Fruit fly (Drosophila melanogaster) whole organism, embryonic: Measurements from ENCODE around the gene CG31687.

Source experiments
- Ada2b ChIP-seq: fragments of 200-800 bp; sonication (Bioruptor generic); IDR thresholded peaks from 2 replicates; pipeline ENCODE4 v1.3.6; 2022; ENCODE audit warnings: missing biosample characterization, missing genetic modification characterization
- Blimp-1 ChIP-seq: fragments of 200-800 bp; sonication (Bioruptor generic); optimal IDR thresholded peaks from 3 replicates; lab custom pipeline; 2018; ENCODE audit warnings: missing biosample characterization, missing genetic modification characterization, mild to moderate bottlenecking, moderate library complexity, missing genetic modification reagents
- CG10462 ChIP-seq: fragments of 200-800 bp; sonication (Bioruptor generic); optimal IDR thresholded peaks from 2 replicates; lab custom pipeline; 2016; ENCODE audit warnings: missing biosample characterization, missing genetic modification characterization
- CG12659 ChIP-seq: fragments of 200-800 bp; sonication (Bioruptor generic); optimal IDR thresholded peaks from 3 replicates; lab custom pipeline; 2017; ENCODE audit warnings: mild to moderate bottlenecking, missing biosample characterization, missing genetic modification reagents, missing genetic modification characterization
- CG15011 ChIP-seq: fragments of 200-800 bp; sonication (Bioruptor generic); optimal IDR thresholded peaks from 3 replicates; lab custom pipeline; 2018; ENCODE audit warnings: missing biosample characterization, mild to moderate bottlenecking, missing genetic modification characterization
- CG15479 ChIP-seq: fragments of 200-800 bp; sonication (Bioruptor generic); optimal IDR thresholded peaks from 3 replicates; lab custom pipeline; 2019; ENCODE audit warnings: missing biosample characterization, mild to moderate bottlenecking, missing genetic modification characterization, moderate library complexity
- CG15601 ChIP-seq: fragments of 200-800 bp; sonication (Bioruptor generic); optimal IDR thresholded peaks from 3 replicates; lab custom pipeline; 2019; ENCODE audit warnings: missing biosample characterization, mild to moderate bottlenecking, missing genetic modification characterization, moderate library complexity
- CG17385 ChIP-seq: fragments of 200-800 bp; sonication (Bioruptor generic); optimal IDR thresholded peaks from 3 replicates; lab custom pipeline; 2018; ENCODE audit warnings: missing biosample characterization, mild to moderate bottlenecking, missing genetic modification characterization
- CG17912 ChIP-seq: fragments of 200-800 bp; sonication (Bioruptor generic); optimal IDR thresholded peaks from 2 replicates; lab custom pipeline; 2018; ENCODE audit warnings: missing biosample characterization, mild to moderate bottlenecking, missing genetic modification characterization
- CG18764 ChIP-seq: fragments of 200-800 bp; sonication (Bioruptor generic); optimal IDR thresholded peaks from 3 replicates; lab custom pipeline; 2016; ENCODE audit warnings: missing biosample characterization, missing genetic modification characterization
- CG3065 ChIP-seq: fragments of 200-800 bp; sonication (Bioruptor generic); optimal IDR thresholded peaks from 2 replicates; lab custom pipeline; 2016; ENCODE audit warnings: missing biosample characterization, missing genetic modification characterization
- CG32532 ChIP-seq: fragments of 200-800 bp; sonication (Bioruptor generic); IDR thresholded peaks from 2 replicates; pipeline ENCODE4 v1.3.6; 2022; ENCODE audit warnings: missing biosample characterization, missing genetic modification characterization
- CG3281 ChIP-seq: fragments of 200-800 bp; sonication (Bioruptor generic); optimal IDR thresholded peaks from 3 replicates; lab custom pipeline; 2017; ENCODE audit warnings: missing biosample characterization, mild to moderate bottlenecking, missing genetic modification characterization
- CG34224 ChIP-seq: fragments of 200-800 bp; sonication (Bioruptor generic); IDR thresholded peaks from 3 replicates; pipeline ENCODE4 v1.3.6; 2022; ENCODE audit warnings: missing biosample characterization, missing genetic modification characterization; ENCODE audit not compliant: partially characterized antibody
- CG3838 ChIP-seq: fragments of 200-800 bp; sonication (Bioruptor generic); optimal IDR thresholded peaks from 3 replicates; lab custom pipeline; 2016; ENCODE audit warnings: missing biosample characterization, missing genetic modification characterization
- CG4424 ChIP-seq: fragments of 200-800 bp; sonication (Bioruptor generic); optimal IDR thresholded peaks from 3 replicates; lab custom pipeline; 2016; ENCODE audit warnings: missing biosample characterization, missing genetic modification characterization
- CG6765 ChIP-seq: fragments of 200-800 bp; sonication (Bioruptor generic); optimal IDR thresholded peaks from 3 replicates; lab custom pipeline; 2017; ENCODE audit warnings: missing biosample characterization, mild to moderate bottlenecking, missing genetic modification characterization
- CG6813 ChIP-seq: fragments of 200-800 bp; sonication (Bioruptor generic); optimal IDR thresholded peaks from 2 replicates; lab custom pipeline; 2017; ENCODE audit warnings: missing biosample characterization, missing genetic modification characterization, mild to moderate bottlenecking, moderate library complexity, missing genetic modification reagents
- CG8089 ChIP-seq: fragments of 200-800 bp; sonication (Bioruptor generic); optimal IDR thresholded peaks from 3 replicates; lab custom pipeline; 2016; ENCODE audit warnings: missing biosample characterization, missing genetic modification characterization
- CG9817 ChIP-seq: fragments of 200-800 bp; sonication (Bioruptor generic); optimal IDR thresholded peaks from 2 replicates; lab custom pipeline; 2018; ENCODE audit warnings: missing biosample characterization, mild to moderate bottlenecking, missing genetic modification characterization, moderate library complexity
- CrebB ChIP-seq: fragments of 200-800 bp; sonication (Bioruptor generic); optimal IDR thresholded peaks from 3 replicates; lab custom pipeline; 2018; ENCODE audit warnings: missing biosample characterization, mild to moderate bottlenecking, missing genetic modification characterization
- Doc3 ChIP-seq: fragments of 200-800 bp; sonication (Bioruptor generic); IDR thresholded peaks from 3 replicates; pipeline ENCODE4 v1.3.6; 2022; ENCODE audit warnings: missing biosample characterization, missing genetic modification characterization; ENCODE audit not compliant: partially characterized antibody
- Hsf ChIP-seq: fragments of 200-800 bp; sonication (Bioruptor generic); optimal IDR thresholded peaks from 3 replicates; lab custom pipeline; 2016; ENCODE audit warnings: missing biosample characterization, missing genetic modification characterization
- Jarid2 ChIP-seq: fragments of 200-800 bp; sonication (Bioruptor generic); optimal IDR thresholded peaks from 3 replicates; lab custom pipeline; 2017; ENCODE audit warnings: mild to moderate bottlenecking, missing biosample characterization, missing genetic modification reagents, missing genetic modification characterization
- Lpt ChIP-seq: fragments of >200 bp; optimal IDR thresholded peaks from 2 replicates; lab custom pipeline; 2018; ENCODE audit warnings: missing biosample characterization, missing genetic modification characterization
- Myb ChIP-seq: fragments of 200-800 bp; sonication (Bioruptor generic); optimal IDR thresholded peaks from 2 replicates; lab custom pipeline; 2016; ENCODE audit warnings: missing biosample characterization, missing genetic modification characterization
- Nf-YB ChIP-seq: fragments of 200-800 bp; sonication (Bioruptor generic); optimal IDR thresholded peaks from 3 replicates; lab custom pipeline; 2019; ENCODE audit warnings: missing biosample characterization, mild to moderate bottlenecking, missing genetic modification characterization, moderate library complexity
- NfI ChIP-seq: fragments of 200-800 bp; sonication (Bioruptor generic); optimal IDR thresholded peaks from 3 replicates; lab custom pipeline; 2018; ENCODE audit warnings: missing biosample characterization, mild to moderate bottlenecking, missing genetic modification characterization, moderate library complexity
- Side ChIP-seq: fragments of 200-800 bp; sonication (Bioruptor generic); optimal IDR thresholded peaks from 2 replicates; lab custom pipeline; 2016; ENCODE audit warnings: missing biosample characterization, missing genetic modification characterization
- Six4 ChIP-seq: fragments of 200-800 bp; sonication (Bioruptor generic); optimal IDR thresholded peaks from 2 replicates; lab custom pipeline; 2016; ENCODE audit warnings: missing biosample characterization, missing genetic modification characterization
- Stat92E ChIP-seq, 3 experiments: fragments of >200 bp in 2 of 3; fragments of 200-800 bp in 1 of 3; sonication (Bioruptor generic) in 1 of 3; optimal IDR thresholded peaks; 2 replicates each; lab custom pipeline; 2017 to 2019; ENCODE audit warnings: missing biosample characterization in 3 of 3, missing genetic modification characterization in 3 of 3, mild to moderate bottlenecking in 1 of 3, moderate library complexity in 1 of 3
- ab ChIP-seq: fragments of 200-800 bp; sonication (Bioruptor generic); optimal IDR thresholded peaks from 2 replicates; lab custom pipeline; 2016; ENCODE audit warnings: missing biosample characterization, missing genetic modification characterization
- abd-A ChIP-seq: fragments of 200-800 bp; sonication (Bioruptor generic); optimal IDR thresholded peaks from 3 replicates; lab custom pipeline; 2019; ENCODE audit warnings: missing biosample characterization, mild to moderate bottlenecking, missing genetic modification characterization, moderate library complexity
- al ChIP-seq: fragments of 200-800 bp; sonication (Bioruptor generic); IDR thresholded peaks from 2 replicates; pipeline ENCODE4 v1.3.6; 2022; ENCODE audit warnings: missing biosample characterization, missing genetic modification characterization
- ash1 ChIP-seq: fragments of 200-800 bp; sonication (Bioruptor generic); optimal IDR thresholded peaks from 2 replicates; lab custom pipeline; 2018; ENCODE audit warnings: missing biosample characterization, mild to moderate bottlenecking, missing genetic modification characterization
- br ChIP-seq: fragments of >200 bp; optimal IDR thresholded peaks from 2 replicates; lab custom pipeline; 2017
- cg ChIP-seq: fragments of 200-800 bp; sonication (Bioruptor generic); optimal IDR thresholded peaks from 3 replicates; lab custom pipeline; 2019; ENCODE audit warnings: missing biosample characterization, mild to moderate bottlenecking, missing genetic modification characterization, moderate library complexity
- chif ChIP-seq, 2 experiments: fragments of 200-800 bp; sonication (Bioruptor generic); optimal IDR thresholded peaks; 3 replicates each; lab custom pipeline; 2016; ENCODE audit warnings: missing biosample characterization in 2 of 2, missing genetic modification characterization in 2 of 2
- dimm ChIP-seq: fragments of 200-800 bp; sonication (Bioruptor generic); IDR thresholded peaks from 2 replicates; pipeline ENCODE4 v1.3.6; 2022; ENCODE audit warnings: missing biosample characterization, missing genetic modification characterization
- insv ChIP-seq, 2 experiments: fragments of 200-800 bp; sonication (Bioruptor generic); optimal IDR thresholded peaks; 3 replicates each; lab custom pipeline; 2016 to 2018; ENCODE audit warnings: missing biosample characterization in 2 of 2, missing genetic modification characterization in 2 of 2
- kah ChIP-seq: fragments of 200-800 bp; sonication (Bioruptor generic); optimal IDR thresholded peaks from 2 replicates; lab custom pipeline; 2018; ENCODE audit warnings: missing biosample characterization, mild to moderate bottlenecking, missing genetic modification characterization
- nau ChIP-seq: fragments of 200-800 bp; sonication (Bioruptor generic); optimal IDR thresholded peaks from 3 replicates; lab custom pipeline; 2017; ENCODE audit warnings: missing biosample characterization, mild to moderate bottlenecking, missing genetic modification characterization, missing genetic modification reagents
- oc ChIP-seq: fragments of 200-800 bp; sonication (Bioruptor generic); optimal IDR thresholded peaks from 2 replicates; lab custom pipeline; 2018; ENCODE audit warnings: missing biosample characterization, mild to moderate bottlenecking, missing genetic modification characterization, moderate library complexity
- pum ChIP-seq: fragments of 200-800 bp; sonication (Bioruptor generic); optimal IDR thresholded peaks from 2 replicates; lab custom pipeline; 2016; ENCODE audit warnings: missing biosample characterization, missing genetic modification characterization
- sc ChIP-seq, 3 experiments: fragments of >200 bp in 2 of 3; fragments of 200-800 bp in 1 of 3; sonication (Bioruptor generic) in 1 of 3; optimal IDR thresholded peaks; 2 replicates in 2 of 3; 3 replicates in 1 of 3; lab custom pipeline; 2017; ENCODE audit warnings: mild to moderate bottlenecking in 1 of 3, missing biosample characterization in 1 of 3, missing genetic modification characterization in 1 of 3, missing genetic modification reagents in 1 of 3
- sna ChIP-seq: fragments of 200-800 bp; sonication (Bioruptor generic); IDR thresholded peaks from 2 replicates; pipeline ENCODE4 v1.3.6; 2022; ENCODE audit warnings: missing biosample characterization, missing genetic modification characterization; ENCODE audit not compliant: partially characterized antibody
- sqz ChIP-seq: fragments of 200-800 bp; sonication (Bioruptor generic); optimal IDR thresholded peaks from 3 replicates; lab custom pipeline; 2018; ENCODE audit warnings: missing biosample characterization, mild to moderate bottlenecking, missing genetic modification characterization
- ssp ChIP-seq: fragments of 200-800 bp; sonication (Bioruptor generic); IDR thresholded peaks from 2 replicates; pipeline ENCODE4 v1.3.6; 2022; ENCODE audit warnings: missing biosample characterization, missing genetic modification characterization
- ttk ChIP-seq: fragments of 200-800 bp; sonication (Bioruptor generic); IDR thresholded peaks from 2 replicates; pipeline ENCODE4 v2.1.2; 2022; ENCODE audit warnings: missing biosample characterization, missing genetic modification characterization
- zfh2 ChIP-seq: fragments of 200-800 bp; sonication (Bioruptor generic); optimal IDR thresholded peaks from 2 replicates; lab custom pipeline; 2016; ENCODE audit warnings: missing biosample characterization, missing genetic modification characterization

CG31687 gene

DNA sequence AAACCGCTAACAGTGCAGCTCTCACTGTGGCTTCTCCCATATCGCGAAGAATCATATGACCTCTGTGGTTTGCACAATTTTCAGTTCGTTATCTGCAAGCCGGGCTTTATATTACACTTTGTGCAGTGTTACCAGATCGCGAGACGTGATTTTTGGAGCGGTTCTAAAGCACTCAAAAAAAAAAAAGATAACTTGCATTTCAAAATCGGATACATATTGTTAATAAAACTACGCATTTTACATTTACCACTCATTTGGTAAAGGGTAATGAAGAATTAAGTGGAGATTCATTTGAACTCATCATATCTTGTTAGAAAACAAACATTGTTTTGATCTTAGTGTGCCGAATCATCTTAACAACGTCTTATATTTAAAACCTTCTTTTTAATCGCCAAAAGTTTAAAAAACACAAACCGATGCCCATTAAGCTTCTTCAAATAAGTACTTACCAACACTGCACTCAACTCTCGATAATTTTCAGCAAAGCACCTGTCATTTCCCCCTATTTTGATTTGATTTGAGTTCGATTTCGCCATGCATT lies 13.4 kb downstream of the CG31687 start, which contains the start of gene CG2493 (continued):
- peak; percentile 22 for TF ChIP-seq Six4 (GFP tag; lab: Kevin White, UChicago)
- no peak for TF ChIP-seq CG6765 (GFP tag; lab: Kevin White, UChicago)
- no peak for TF ChIP-seq Ada2b
- no peak for TF ChIP-seq CG17912 (GFP tag; lab: Kevin White, UChicago)
- no peak for TF ChIP-seq CG9817 (tag; lab: Kevin White, UChicago)
- TF ChIP-seq cg (GFP tag; lab: Kevin White, UChicago), result no peak
- no peak for TF ChIP-seq Nf-YB (GFP tag; lab: Kevin White, UChicago)
- no peak for TF ChIP-seq ttk (GFP tag; lab: Robert Waterston, UW)
- TF ChIP-seq CG6813 (GFP tag; lab: Kevin White, UChicago), result no peak
- no peak for TF ChIP-seq dimm (GFP tag; lab: Robert Waterston, UW)
- TF ChIP-seq CG18764 (GFP tag; lab: Kevin White, UChicago), result peak; percentile 16
- no peak for TF ChIP-seq kah
- no peak for TF ChIP-seq ssp (GFP tag; lab: Robert Waterston, UW)
- no peak for TF ChIP-seq CG15479 (GFP tag; lab: Kevin White, UChicago)
- peak; percentile 47 for TF ChIP-seq Blimp-1 (GFP tag; lab: Kevin White, UChicago)
- no peak for TF ChIP-seq zfh2 (GFP tag; lab: Kevin White, UChicago)
- TF ChIP-seq CG12659 (GFP tag; lab: Kevin White, UChicago), result no peak
- TF ChIP-seq CG10462 (GFP tag; lab: Kevin White, UChicago), result no peak
- TF ChIP-seq sc (optimal IDR thresholded peaks at IDR 0.05; lab: Kevin White, UChicago), result no peak
- no peak for TF ChIP-seq sc (GFP tag; optimal IDR thresholded peaks at IDR 0.05; lab: Kevin White, UChicago)
- TF ChIP-seq abd-A (tag; lab: Kevin White, UChicago), result peak; percentile 2
- no peak for TF ChIP-seq ash1 (GFP tag; lab: Kevin White, UChicago)
- TF ChIP-seq sna (GFP tag; lab: Robert Waterston, UW), result no peak
- TF ChIP-seq sqz, result no peak
- no peak for TF ChIP-seq CG3065 (GFP tag; lab: Kevin White, UChicago)
- no peak for TF ChIP-seq br (lab: Kevin White, UChicago)
- no peak for TF ChIP-seq Jarid2 (GFP tag; lab: Kevin White, UChicago)
- TF ChIP-seq CG4424 (GFP tag; lab: Kevin White, UChicago), result peak; percentile 36
- no peak for TF ChIP-seq Stat92E (GFP tag; optimal IDR thresholded peaks at IDR 0.05; lab: Kevin White, UChicago)
- TF ChIP-seq CG17385 (GFP tag; lab: Kevin White, UChicago), result no peak
- TF ChIP-seq CG15601 (tag; lab: Kevin White, UChicago), result no peak
- TF ChIP-seq CG34224 (GFP tag; lab: Robert Waterston, UW), result no peak
- no peak for TF ChIP-seq NfI (GFP tag; lab: Kevin White, UChicago)
- TF ChIP-seq CG3838 (GFP tag; lab: Kevin White, UChicago), result no peak
- no peak for TF ChIP-seq ab (GFP tag; lab: Kevin White, UChicago)
- no peak for TF ChIP-seq insv (GFP tag; optimal IDR thresholded peaks at IDR 0.05; lab: Kevin White, UChicago)
- no peak for TF ChIP-seq al (GFP tag; lab: Robert Waterston, UW)
- TF ChIP-seq Doc3 (GFP tag; lab: Robert Waterston, UW), result no peak
- TF ChIP-seq nau (GFP tag; lab: Kevin White, UChicago), result no peak
- TF ChIP-seq CG8089, result no peak
- no peak for TF ChIP-seq CrebB (tag; lab: Kevin White, UChicago)
- no peak for TF ChIP-seq CG15011 (GFP tag; lab: Kevin White, UChicago)
- TF ChIP-seq Side, result no peak
- no peak for TF ChIP-seq Hsf (GFP tag; lab: Kevin White, UChicago)
- no peak for TF ChIP-seq chif (GFP tag; optimal IDR thresholded peaks at IDR 0.05; lab: Kevin White, UChicago)
- TF ChIP-seq CG32532 (GFP tag; lab: Robert Waterston, UW), result peak; percentile 39; the same call in 1 of the 2 replicates
- peak; percentile 43 for TF ChIP-seq CG3281 (GFP tag; lab: Kevin White, UChicago)
- no peak for TF ChIP-seq oc (tag; lab: Kevin White, UChicago)
- TF ChIP-seq pum (GFP tag; lab: Kevin White, UChicago), result no peak
- no peak for TF ChIP-seq Lpt (GFP tag; lab: Kevin White, UChicago)
- TF ChIP-seq Myb (GFP tag; lab: Kevin White, UChicago), result peak; percentile 66
